Fruit fly (Drosophila melanogaster) whole organism, embryonic: ENCODE data around the gene CG16995.

ENCODE experiments used
- CG10209 ChIP-seq: fragments of 200-800 bp; sonication (Bioruptor generic); optimal IDR thresholded peaks from 3 replicates; lab custom pipeline; 2017; ENCODE audit warnings: missing biosample characterization, mild to moderate bottlenecking, missing genetic modification characterization, missing genetic modification reagents
- CG10321 ChIP-seq: fragments of 200-800 bp; sonication (Bioruptor generic); IDR thresholded peaks from 2 replicates; pipeline ENCODE4 v1.3.6; 2022; ENCODE audit warnings: missing biosample characterization, missing genetic modification characterization
- CG10366 ChIP-seq: fragments of 200-800 bp; sonication (Bioruptor generic); IDR thresholded peaks from 2 replicates; pipeline ENCODE4 v1.3.6; 2022; ENCODE audit warnings: missing biosample characterization, missing genetic modification characterization
- CG10431 ChIP-seq: fragments of 200-800 bp; sonication (Bioruptor generic); optimal IDR thresholded peaks from 3 replicates; lab custom pipeline; 2018; ENCODE audit warnings: missing biosample characterization, mild to moderate bottlenecking, missing genetic modification characterization
- CG10979 ChIP-seq: fragments of 200-800 bp; sonication (Bioruptor generic); optimal IDR thresholded peaks from 2 replicates; lab custom pipeline; 2018; ENCODE audit warnings: missing biosample characterization, mild to moderate bottlenecking, missing genetic modification characterization, moderate library complexity
- CG11085 ChIP-seq: fragments of 200-800 bp; sonication (Bioruptor generic); IDR thresholded peaks from 2 replicates; pipeline ENCODE4 v1.3.6; 2022; ENCODE audit warnings: missing biosample characterization, missing genetic modification characterization
- CG11696 ChIP-seq: fragments of 200-800 bp; sonication (Bioruptor generic); IDR thresholded peaks from 2 replicates; pipeline ENCODE4 v1.3.6; 2022; ENCODE audit warnings: missing biosample characterization, missing genetic modification characterization
- CG12236 ChIP-seq: fragments of 200-800 bp; sonication (Bioruptor generic); optimal IDR thresholded peaks from 2 replicates; lab custom pipeline; 2016; ENCODE audit warnings: missing biosample characterization, missing genetic modification characterization
- CG12659 ChIP-seq: fragments of 200-800 bp; sonication (Bioruptor generic); optimal IDR thresholded peaks from 3 replicates; lab custom pipeline; 2017; ENCODE audit warnings: mild to moderate bottlenecking, missing biosample characterization, missing genetic modification reagents, missing genetic modification characterization
- CG1602 ChIP-seq: fragments of 200-800 bp; sonication (Bioruptor generic); optimal IDR thresholded peaks from 3 replicates; lab custom pipeline; 2016; ENCODE audit warnings: missing biosample characterization, missing genetic modification characterization
- CG1603 ChIP-seq: fragments of 200-800 bp; sonication (Bioruptor generic); optimal IDR thresholded peaks from 2 replicates; lab custom pipeline; 2019; ENCODE audit warnings: missing biosample characterization, mild to moderate bottlenecking, missing genetic modification characterization, moderate library complexity
- CG16815 ChIP-seq: fragments of 200-800 bp; sonication (Bioruptor generic); optimal IDR thresholded peaks from 3 replicates; lab custom pipeline; 2017; ENCODE audit warnings: missing biosample characterization, mild to moderate bottlenecking, missing genetic modification characterization
- CG33213 ChIP-seq: fragments of 200-800 bp; sonication (Bioruptor generic); optimal IDR thresholded peaks from 3 replicates; lab custom pipeline; 2016; ENCODE audit warnings: missing biosample characterization, missing genetic modification characterization
- CG4328 ChIP-seq: fragments of 200-800 bp; sonication (Bioruptor generic); optimal IDR thresholded peaks from 3 replicates; lab custom pipeline; 2017; ENCODE audit warnings: missing biosample characterization, missing genetic modification reagents, missing genetic modification characterization
- CG7745 ChIP-seq: fragments of 200-800 bp; sonication (Bioruptor generic); optimal IDR thresholded peaks from 2 replicates; lab custom pipeline; 2018; ENCODE audit warnings: missing biosample characterization, mild to moderate bottlenecking, missing genetic modification characterization, moderate library complexity
- CG8765 ChIP-seq: fragments of 200-800 bp; sonication (Bioruptor generic); IDR thresholded peaks from 2 replicates; pipeline ENCODE4 v1.3.6; 2022; ENCODE audit warnings: missing biosample characterization, missing genetic modification characterization
- CG9437 ChIP-seq: fragments of 200-800 bp; sonication (Bioruptor generic); optimal IDR thresholded peaks from 2 replicates; lab custom pipeline; 2018; ENCODE audit warnings: missing biosample characterization, mild to moderate bottlenecking, missing genetic modification characterization
- Dad ChIP-seq: fragments of 200-800 bp; sonication (Bioruptor generic); optimal IDR thresholded peaks from 3 replicates; lab custom pipeline; 2016; ENCODE audit warnings: missing biosample characterization, missing genetic modification characterization
- Dek ChIP-seq: fragments of 200-800 bp; sonication (Bioruptor generic); optimal IDR thresholded peaks from 3 replicates; lab custom pipeline; 2019; ENCODE audit warnings: missing biosample characterization, mild to moderate bottlenecking, missing genetic modification characterization, moderate library complexity
- Dll ChIP-seq: fragments of 200-800 bp; sonication (Bioruptor generic); IDR thresholded peaks from 4 replicates; pipeline ENCODE4 v1.3.6; 2022; ENCODE audit warnings: missing biosample characterization, missing genetic modification characterization; ENCODE audit not compliant: partially characterized antibody
- E2f1 ChIP-seq: fragments of 200-800 bp; sonication (Bioruptor generic); IDR thresholded peaks from 2 replicates; pipeline ENCODE4 v1.3.6; 2022; ENCODE audit warnings: missing biosample characterization, missing genetic modification characterization
- Fer2 ChIP-seq: fragments of 200-800 bp; sonication (Bioruptor generic); optimal IDR thresholded peaks from 2 replicates; lab custom pipeline; 2018; ENCODE audit warnings: missing biosample characterization, mild to moderate bottlenecking, missing genetic modification characterization, moderate library complexity
- Fer3 ChIP-seq: fragments of 200-800 bp; sonication (Bioruptor generic); optimal IDR thresholded peaks from 2 replicates; lab custom pipeline; 2018; ENCODE audit warnings: missing biosample characterization, mild to moderate bottlenecking, missing genetic modification characterization, moderate library complexity
- GATAe ChIP-seq: fragments of 200-800 bp; sonication (Bioruptor generic); conservative IDR thresholded peaks from 2 replicates; pipeline ENCODE4 v1.3.6; 2022; ENCODE audit warnings: missing biosample characterization, missing genetic modification characterization
- HLH3B ChIP-seq: fragments of 200-800 bp; sonication (Bioruptor generic); IDR thresholded peaks from 2 replicates; pipeline ENCODE4 v1.3.6; 2022; ENCODE audit warnings: missing biosample characterization, missing genetic modification characterization
- Hr78 ChIP-seq, 2 experiments: fragments of 200-800 bp in 1 of 2; fragments of >200 bp in 1 of 2; sonication (Bioruptor generic) in 1 of 2; optimal IDR thresholded peaks; 2 replicates each; lab custom pipeline; 2017 to 2019; ENCODE audit warnings: missing biosample characterization in 2 of 2, missing genetic modification characterization in 2 of 2, mild to moderate bottlenecking in 1 of 2, moderate library complexity in 1 of 2
- Hsf ChIP-seq: fragments of 200-800 bp; sonication (Bioruptor generic); optimal IDR thresholded peaks from 3 replicates; lab custom pipeline; 2016; ENCODE audit warnings: missing biosample characterization, missing genetic modification characterization
- Jarid2 ChIP-seq: fragments of 200-800 bp; sonication (Bioruptor generic); optimal IDR thresholded peaks from 3 replicates; lab custom pipeline; 2017; ENCODE audit warnings: mild to moderate bottlenecking, missing biosample characterization, missing genetic modification reagents, missing genetic modification characterization
- Nf-YC ChIP-seq: fragments of 200-800 bp; optimal IDR thresholded peaks from 3 replicates; lab custom pipeline; 2019; ENCODE audit warnings: missing biosample characterization, mild to moderate bottlenecking, missing genetic modification characterization, moderate library complexity
- Poxn ChIP-seq: fragments of 200-800 bp; sonication (Bioruptor generic); IDR thresholded peaks from 2 replicates; pipeline ENCODE4 v1.3.6; 2022; ENCODE audit warnings: missing biosample characterization, missing genetic modification characterization
- Rfx ChIP-seq: fragments of 200-800 bp; sonication (Bioruptor generic); IDR thresholded peaks from 2 replicates; pipeline ENCODE4 v1.3.6; 2022; ENCODE audit warnings: missing biosample characterization, missing genetic modification characterization
- Scr ChIP-seq: fragments of 200-800 bp; sonication (Bioruptor generic); IDR thresholded peaks from 2 replicates; pipeline ENCODE4 v1.3.6; 2022; ENCODE audit warnings: missing biosample characterization, missing genetic modification characterization; ENCODE audit not compliant: partially characterized antibody
- Ssrp ChIP-seq: fragments of 200-800 bp; sonication (Bioruptor generic); optimal IDR thresholded peaks from 2 replicates; lab custom pipeline; 2018; ENCODE audit warnings: missing biosample characterization, mild to moderate bottlenecking, missing genetic modification characterization, moderate library complexity
- abd-A ChIP-seq: fragments of 200-800 bp; sonication (Bioruptor generic); optimal IDR thresholded peaks from 3 replicates; lab custom pipeline; 2019; ENCODE audit warnings: missing biosample characterization, mild to moderate bottlenecking, missing genetic modification characterization, moderate library complexity
- cato ChIP-seq: fragments of 200-800 bp; sonication (Bioruptor generic); optimal IDR thresholded peaks from 2 replicates; lab custom pipeline; 2016; ENCODE audit warnings: missing biosample characterization, missing genetic modification characterization, borderline replicate concordance
- chinmo ChIP-seq: fragments of 200-800 bp; sonication (Bioruptor generic); IDR thresholded peaks from 4 replicates; pipeline ENCODE4 v1.3.6; 2022; ENCODE audit warnings: missing biosample characterization, missing genetic modification characterization; ENCODE audit not compliant: partially characterized antibody
- chn ChIP-seq: fragments of 200-800 bp; sonication (Bioruptor generic); optimal IDR thresholded peaks from 2 replicates; lab custom pipeline; 2016; ENCODE audit warnings: missing biosample characterization, missing genetic modification characterization
- danr ChIP-seq: fragments of 200-800 bp; sonication (Bioruptor generic); IDR thresholded peaks from 2 replicates; pipeline ENCODE4 v1.3.6; 2022; ENCODE audit warnings: missing biosample characterization, missing genetic modification characterization
- dmrt99B ChIP-seq: fragments of 200-800 bp; sonication (Bioruptor generic); optimal IDR thresholded peaks from 2 replicates; lab custom pipeline; 2018; ENCODE audit warnings: missing biosample characterization, mild to moderate bottlenecking, missing genetic modification characterization, moderate library complexity
- gcm2 ChIP-seq: fragments of 200-800 bp; sonication (Bioruptor generic); optimal IDR thresholded peaks from 2 replicates; lab custom pipeline; 2016; ENCODE audit warnings: missing biosample characterization, missing genetic modification characterization
- grau ChIP-seq: fragments of 200-800 bp; optimal IDR thresholded peaks from 3 replicates; lab custom pipeline; 2019; ENCODE audit warnings: missing biosample characterization, mild to moderate bottlenecking, missing genetic modification characterization, moderate library complexity
- gsb-n ChIP-seq: fragments of 200-800 bp; sonication (Bioruptor generic); optimal IDR thresholded peaks from 3 replicates; lab custom pipeline; 2018; ENCODE audit warnings: missing biosample characterization, mild to moderate bottlenecking, missing genetic modification characterization
- gt ChIP-seq: fragments of 200-800 bp; sonication (Bioruptor generic); IDR thresholded peaks from 2 replicates; pipeline ENCODE4 v1.3.6; 2022; ENCODE audit warnings: missing biosample characterization, missing genetic modification characterization
- kni ChIP-seq: fragments of 200-800 bp; sonication (Bioruptor generic); optimal IDR thresholded peaks from 3 replicates; lab custom pipeline; 2017; ENCODE audit warnings: mild to moderate bottlenecking, missing biosample characterization, missing genetic modification reagents, missing genetic modification characterization
- lab ChIP-seq: fragments of 200-800 bp; sonication (Bioruptor generic); optimal IDR thresholded peaks from 3 replicates; lab custom pipeline; 2017; ENCODE audit warnings: missing biosample characterization, missing genetic modification characterization, mild to moderate bottlenecking, moderate library complexity, missing genetic modification reagents
- mld ChIP-seq: fragments of 200-800 bp; sonication (Bioruptor generic); IDR thresholded peaks from 3 replicates; pipeline ENCODE4 v1.3.6; 2022; ENCODE audit warnings: missing biosample characterization, missing genetic modification characterization; ENCODE audit not compliant: partially characterized antibody
- phol ChIP-seq: fragments of 200-800 bp; sonication (Bioruptor generic); optimal IDR thresholded peaks from 3 replicates; lab custom pipeline; 2018; ENCODE audit warnings: missing biosample characterization, mild to moderate bottlenecking, missing genetic modification characterization, moderate library complexity
- psq ChIP-seq: fragments of 200-800 bp; sonication (Bioruptor generic); optimal IDR thresholded peaks from 2 replicates; lab custom pipeline; 2017; ENCODE audit warnings: missing biosample characterization, missing genetic modification characterization
- shn ChIP-seq: fragments of 200-800 bp; sonication (Bioruptor generic); optimal IDR thresholded peaks from 3 replicates; lab custom pipeline; 2016; ENCODE audit warnings: missing biosample characterization, missing genetic modification characterization
- sisA ChIP-seq: fragments of 200-800 bp; sonication (Bioruptor generic); IDR thresholded peaks from 2 replicates; pipeline ENCODE4 v1.3.6; 2022; ENCODE audit warnings: missing biosample characterization, missing genetic modification characterization
- ssp ChIP-seq: fragments of 200-800 bp; sonication (Bioruptor generic); IDR thresholded peaks from 2 replicates; pipeline ENCODE4 v1.3.6; 2022; ENCODE audit warnings: missing biosample characterization, missing genetic modification characterization

Gene CG16995

dm6 chr2L:2357228-2357656 lies 49.5 kb downstream of the CG16995 start, which contains the start of gene CG9967 (continued):
- peak; percentile 47; the same call in 1 of the 2 replicates for TF ChIP-seq Scr (GFP tag; lab: Robert Waterston, UW)
- no peak for TF ChIP-seq grau (tag; lab: Kevin White, UChicago)
- no peak for TF ChIP-seq Dek
- no peak for TF ChIP-seq CG11085 (GFP tag; lab: Robert Waterston, UW)
- no peak for TF ChIP-seq Hr78 (GFP tag; optimal IDR thresholded peaks at IDR 0.05; lab: Kevin White, UChicago)
- TF ChIP-seq gsb-n (tag; lab: Kevin White, UChicago), result no peak
- no peak for TF ChIP-seq CG33213 (GFP tag; lab: Kevin White, UChicago)
- no peak for TF ChIP-seq Ssrp (tag; lab: Kevin White, UChicago)
- TF ChIP-seq HLH3B (GFP tag; lab: Robert Waterston, UW), result no peak
- no peak for TF ChIP-seq Hsf (GFP tag; lab: Kevin White, UChicago)
- no peak for TF ChIP-seq lab (GFP tag; lab: Kevin White, UChicago)
- no peak for TF ChIP-seq chinmo (GFP tag; lab: Robert Waterston, UW)
- TF ChIP-seq cato (GFP tag; lab: Kevin White, UChicago), result no peak
- TF ChIP-seq CG12236 (GFP tag; lab: Kevin White, UChicago), result no peak
- TF ChIP-seq shn (GFP tag; lab: Kevin White, UChicago), result no peak
- no peak for TF ChIP-seq Fer2
- no peak for TF ChIP-seq ssp (GFP tag; lab: Robert Waterston, UW)
- TF ChIP-seq CG10321 (GFP tag; lab: Robert Waterston, UW), result no peak
- TF ChIP-seq CG10209, result no peak
- TF ChIP-seq CG12659 (GFP tag; lab: Kevin White, UChicago), result peak; percentile 44
- peak; percentile 28 for TF ChIP-seq phol
- no peak for TF ChIP-seq CG10366 (GFP tag; lab: Robert Waterston, UW)
- no peak for TF ChIP-seq Fer3 (tag; lab: Kevin White, UChicago)
- TF ChIP-seq dmrt99B (tag; lab: Kevin White, UChicago), result no peak
- no peak for TF ChIP-seq CG4328 (GFP tag; lab: Kevin White, UChicago)
- TF ChIP-seq sisA (GFP tag; lab: Robert Waterston, UW), result no peak
- TF ChIP-seq kni (GFP tag; lab: Kevin White, UChicago), result no peak
- TF ChIP-seq abd-A, result no peak
- TF ChIP-seq GATAe (GFP tag; lab: Robert Waterston, UW), result no peak
- no peak for TF ChIP-seq psq (GFP tag; lab: Kevin White, UChicago)
- TF ChIP-seq danr (GFP tag; lab: Robert Waterston, UW), result no peak
- TF ChIP-seq Rfx, result peak; percentile 24; the same call in 1 of the 2 replicates
- TF ChIP-seq CG9437 (GFP tag; lab: Kevin White, UChicago), result no peak
- no peak for TF ChIP-seq CG16815 (GFP tag; lab: Kevin White, UChicago)
- TF ChIP-seq CG8765 (GFP tag; lab: Robert Waterston, UW), result no peak
- no peak for TF ChIP-seq E2f1 (GFP tag; lab: Robert Waterston, UW)
- peak; percentile 6 for TF ChIP-seq CG1603 (tag; lab: Kevin White, UChicago)
- TF ChIP-seq CG7745 (tag; lab: Kevin White, UChicago), result no peak
- TF ChIP-seq Jarid2 (GFP tag; lab: Kevin White, UChicago), result no peak
- TF ChIP-seq chn (GFP tag; lab: Kevin White, UChicago), result no peak
- no peak for TF ChIP-seq gt
- TF ChIP-seq CG11696 (GFP tag; lab: Robert Waterston, UW), result no peak
- TF ChIP-seq gcm2, result no peak
- no peak for TF ChIP-seq mld (GFP tag; lab: Robert Waterston, UW)
- TF ChIP-seq Poxn (GFP tag; lab: Robert Waterston, UW), result no peak
- TF ChIP-seq Dad, result no peak
- TF ChIP-seq CG10431 (GFP tag; lab: Kevin White, UChicago), result no peak
- TF ChIP-seq CG10979 (tag; lab: Kevin White, UChicago), result peak; percentile 6
- peak; percentile 54; the same call in 2 of the 4 replicates for TF ChIP-seq Dll
- TF ChIP-seq Nf-YC, result peak; percentile 46
- no peak for TF ChIP-seq CG1602 (GFP tag; lab: Kevin White, UChicago)
